Fruit fly (Drosophila melanogaster): Measurements from ENCODE around the gene Mcm6.

Mcm6 gene

dm6 chrX:6673637-6674487, at the start of gene Mcm6, which contains the start of gene CG3198:
TSS of gene Mcm6 (plus strand) at chrX:6674387.
TSS of gene CG3198 (minus strand) at chrX:6673973.
- TF ChIP-seq br (GFP tag; optimal IDR thresholded peaks at IDR 0.05) (no peak), HLH106 (tag; optimal IDR thresholded peaks at IDR 0.05) (peak; percentile 16), usp (GFP tag; optimal IDR thresholded peaks at IDR 0.05) (no peak), Myc (optimal IDR thresholded peaks at IDR 0.05) (peak; percentile 6)

- TF ChIP-seq h (GFP tag; optimal IDR thresholded peaks at IDR 0.05): peak; percentile 22
- TF ChIP-seq rgr (GFP tag; optimal IDR thresholded peaks at IDR 0.05): peak; percentile 27
- peak; percentile 29 for TF ChIP-seq fru (GFP tag; optimal IDR thresholded peaks at IDR 0.05)
- TF ChIP-seq Hr83 (GFP tag; optimal IDR thresholded peaks at IDR 0.05; ENCODE audit: poor library complexity, severe bottlenecking): no peak
- no peak for TF ChIP-seq CG9705 (GFP tag; optimal IDR thresholded peaks at IDR 0.05)
- TF ChIP-seq Rel (GFP tag; optimal IDR thresholded peaks at IDR 0.05): no peak
- no peak for TF ChIP-seq Rel (tag; optimal IDR thresholded peaks at IDR 0.05)
- TF ChIP-seq ey (GFP tag; optimal IDR thresholded peaks at IDR 0.05): peak; percentile 36
- TF ChIP-seq foxo (GFP tag; optimal IDR thresholded peaks at IDR 0.05): peak in 1 of 2 experiments; percentile 33
- peak; percentile 11 for TF ChIP-seq woc (GFP tag; optimal IDR thresholded peaks at IDR 0.05)
- no peak for TF ChIP-seq CG32264 (GFP tag; optimal IDR thresholded peaks at IDR 0.05)
- TF ChIP-seq OdsH (GFP tag; optimal IDR thresholded peaks at IDR 0.05): no peak
These were observed 49.1 kb upstream of the Mcm6 start for dm6 chrX:6624977-6625591.

dm6 chrX:6631885-6632284, 42.3 kb upstream of the Mcm6 start:
- no peak for TF ChIP-seq ey (GFP tag; optimal IDR thresholded peaks at IDR 0.05)
- no peak for TF ChIP-seq Hnf4 (GFP tag; optimal IDR thresholded peaks at IDR 0.05)
- no peak for TF ChIP-seq rgr (GFP tag; optimal IDR thresholded peaks at IDR 0.05)
- no peak for TF ChIP-seq Myc (optimal IDR thresholded peaks at IDR 0.05)
- no peak for TF ChIP-seq psq (GFP tag; optimal IDR thresholded peaks at IDR 0.05)

dm6 chrX:6633659-6634058, 40.5 kb upstream of the Mcm6 start, which contains the start of gene CG14443:
TSS of gene CG14443 (plus strand) at chrX:6633959.
- TF ChIP-seq Dfd (GFP tag; optimal IDR thresholded peaks at IDR 0.05) (no peak), foxo (GFP tag; optimal IDR thresholded peaks at IDR 0.05) (no peak), GATAd (GFP tag; optimal IDR thresholded peaks at IDR 0.05) (no peak), CG9705 (GFP tag; optimal IDR thresholded peaks at IDR 0.05) (no peak), OdsH (GFP tag; optimal IDR thresholded peaks at IDR 0.05) (no peak), Sp1 (GFP tag; optimal IDR thresholded peaks at IDR 0.05) (no peak), usp (GFP tag; optimal IDR thresholded peaks at IDR 0.05) (no peak), Jra (GFP tag; optimal IDR thresholded peaks at IDR 0.05) (no peak), Vsx2 (GFP tag; optimal IDR thresholded peaks at IDR 0.05; ENCODE audit: partially characterized antibody) (no peak), dl (GFP tag; optimal IDR thresholded peaks at IDR 0.05; ENCODE audit: insufficient read depth in 1 of 2, partially characterized antibody in 2 of 2) (no peak), Mio (GFP tag; optimal IDR thresholded peaks at IDR 0.05) (no peak), jim (GFP tag; optimal IDR thresholded peaks at IDR 0.05) (no peak), Hr78 (GFP tag; optimal IDR thresholded peaks at IDR 0.05) (no peak), HLH106 (tag; optimal IDR thresholded peaks at IDR 0.05) (no peak), brk (GFP tag; optimal IDR thresholded peaks at IDR 0.05) (no peak), psq (GFP tag; optimal IDR thresholded peaks at IDR 0.05) (no peak)

- TF ChIP-seq N (GFP tag; optimal IDR thresholded peaks at IDR 0.05) (no peak), dmrt93B (GFP tag; optimal IDR thresholded peaks at IDR 0.05) (no peak)
These were observed 36.1 kb upstream of the Mcm6 start for dm6 chrX:6638123-6638522.

Measured in whole organism, wandering third instar larva.